Worm (Caenorhabditis elegans): Measurements from ENCODE around the gene ins-21.

Gene ins-21

ce11 chrIII:9986827-9987429 is 36.6 kb upstream of the ins-21 start, which contains the start of gene C05B5.12:
C05B5.12 (plus strand) TSS chrIII:9987379.
- TF ChIP-seq elt-3 (tag; optimal IDR thresholded peaks at IDR 0.05) (no peak), nhr-129 (tag; optimal IDR thresholded peaks at IDR 0.05) (peak; percentile 39)

ce11 chrIII:9988352-9988751 is 35.2 kb upstream of the ins-21 start, which contains the start of gene C05B5.1:
C05B5.1 (minus strand) TSS chrIII:9988452.
- no peak for TF ChIP-seq unc-39 (tag; optimal IDR thresholded peaks at IDR 0.05)
- no peak for TF ChIP-seq nhr-10 (tag; optimal IDR thresholded peaks at IDR 0.05)
- no peak for TF ChIP-seq nhr-25 (tag; optimal IDR thresholded peaks at IDR 0.05)
- TF ChIP-seq egl-27 (tag; optimal IDR thresholded peaks at IDR 0.05): no peak
- no peak for TF ChIP-seq mdl-1 (tag; optimal IDR thresholded peaks at IDR 0.05)
- no peak for TF ChIP-seq lin-39 (tag; optimal IDR thresholded peaks at IDR 0.05)

- no peak for TF ChIP-seq ceh-82 (tag; optimal IDR thresholded peaks at IDR 0.05)
- TF ChIP-seq ceh-16 (tag; optimal IDR thresholded peaks at IDR 0.05): peak; percentile 75
- TF ChIP-seq lin-39 (tag; optimal IDR thresholded peaks at IDR 0.05): no peak
- peak; percentile 58 for TF ChIP-seq nhr-23 (tag; optimal IDR thresholded peaks at IDR 0.05)
- peak; percentile 11 for TF ChIP-seq nhr-25 (tag; optimal IDR thresholded peaks at IDR 0.05)
- TF ChIP-seq elt-1 (tag; optimal IDR thresholded peaks at IDR 0.05): peak; percentile 66
- peak; percentile 46 for TF ChIP-seq blmp-1 (tag; optimal IDR thresholded peaks at IDR 0.05; ENCODE audit: insufficient read depth)
Observed at ce11 chrIII:9991324-9991723, 32.2 kb upstream of the ins-21 start.

- TF ChIP-seq lin-11 (tag; optimal IDR thresholded peaks at IDR 0.05) (no peak), sem-4 (tag; optimal IDR thresholded peaks at IDR 0.05) (no peak), nhr-21 (tag; optimal IDR thresholded peaks at IDR 0.05) (no peak), lin-39 (tag; optimal IDR thresholded peaks at IDR 0.05) (no peak), nhr-6 (tag; optimal IDR thresholded peaks at IDR 0.05) (no peak), nhr-237 (tag; optimal IDR thresholded peaks at IDR 0.05) (no peak), nhr-25 (tag; optimal IDR thresholded peaks at IDR 0.05) (no peak), fos-1 (tag; optimal IDR thresholded peaks at IDR 0.05) (no peak), ztf-11 (tag; optimal IDR thresholded peaks at IDR 0.05) (no peak)
Observed at ce11 chrIII:9993535-9993934, 30.0 kb upstream of the ins-21 start, which contains the start of gene C05B5.4. C05B5.4 (plus strand) TSS chrIII:9993885.

ce11 chrIII:9997890-9998289 is 25.7 kb upstream of the ins-21 start, which contains the start of gene pqn-8:
pqn-8 (minus strand) TSS chrIII:9997990.
- TF ChIP-seq nhr-6 (tag; optimal IDR thresholded peaks at IDR 0.05) (no peak), sem-4 (tag; optimal IDR thresholded peaks at IDR 0.05) (no peak), gmeb-1 (tag; optimal IDR thresholded peaks at IDR 0.05) (no peak), nhr-237 (tag; optimal IDR thresholded peaks at IDR 0.05) (no peak), nhr-129 (tag; optimal IDR thresholded peaks at IDR 0.05) (no peak), elt-1 (tag; optimal IDR thresholded peaks at IDR 0.05) (no peak), C34F6.9 (tag; optimal IDR thresholded peaks at IDR 0.05) (no peak), nhr-21 (tag; optimal IDR thresholded peaks at IDR 0.05) (no peak), unc-62 (GFP tag; optimal IDR thresholded peaks at IDR 0.05) (no peak), zag-1 (tag; optimal IDR thresholded peaks at IDR 0.05) (no peak), ama-1 (optimal IDR thresholded peaks at IDR 0.05) (no peak), mbf-1 (tag; optimal IDR thresholded peaks at IDR 0.05) (no peak), nhr-10 (tag; optimal IDR thresholded peaks at IDR 0.05) (no peak), blmp-1 (tag; optimal IDR thresholded peaks at IDR 0.05; ENCODE audit: insufficient read depth) (no peak), ztf-4 (tag; optimal IDR thresholded peaks at IDR 0.05) (no peak), unc-55 (GFP tag; optimal IDR thresholded peaks at IDR 0.05) (no peak), skn-1 (tag; optimal IDR thresholded peaks at IDR 0.05) (no peak), unc-39 (tag; optimal IDR thresholded peaks at IDR 0.05) (no peak), mab-5 (tag; optimal IDR thresholded peaks at IDR 0.05) (no peak), ztf-11 (tag; optimal IDR thresholded peaks at IDR 0.05) (no peak)

- TF ChIP-seq dmd-4 (tag; optimal IDR thresholded peaks at IDR 0.05) (no peak), unc-62 (GFP tag; optimal IDR thresholded peaks at IDR 0.05) (no peak), ztf-1 (GFP tag; conservative IDR thresholded peaks at IDR 0.05) (no peak), ama-1 (optimal IDR thresholded peaks at IDR 0.05) (no peak), peb-1 (tag; optimal IDR thresholded peaks at IDR 0.05) (no peak), nhr-11 (tag; optimal IDR thresholded peaks at IDR 0.05) (no peak)
Observed at ce11 chrIII:9999235-9999634, 24.3 kb upstream of the ins-21 start, which contains the start of gene C05B5.17. C05B5.17 (minus strand) TSS chrIII:9999335.

Data from whole organism, L2 larva.